Fruit fly (Drosophila melanogaster): ENCODE results near the gene CG46310.

dm6 chr3R:23179336-23179735 lies 5.7 kb downstream of the CG46310 start:
- TF ChIP-seq Gug (GFP tag; IDR thresholded peaks at IDR 0.05), result no peak
- no peak for TF ChIP-seq Hr39 (GFP tag; optimal IDR thresholded peaks at IDR 0.05)
